Fruit fly (Drosophila melanogaster): ENCODE measurements around the gene Diedel.

The Diedel gene

dm6 chr3R:29493242-29493944 is at the start of gene Diedel, which contains the start of gene CG2310:
Gene Diedel, plus strand, starts transcription at chr3R:29493852.
Gene CG2310, minus strand, starts transcription at chr3R:29493518.
- TF ChIP-seq noc (tag; optimal IDR thresholded peaks at IDR 0.05), result no peak

- TF ChIP-seq noc (tag; optimal IDR thresholded peaks at IDR 0.05), result no peak
Measured at dm6 chr3R:29450333-29450732, 43.3 kb upstream of the Diedel start.

dm6 chr3R:29457215-29457614 is 36.4 kb upstream of the Diedel start:
- no peak for TF ChIP-seq noc (tag; optimal IDR thresholded peaks at IDR 0.05)

- no peak for TF ChIP-seq noc (tag; optimal IDR thresholded peaks at IDR 0.05)
Measured at dm6 chr3R:29457779-29458382, 35.8 kb upstream of the Diedel start.

dm6 chr3R:29458689-29459136 is 34.9 kb upstream of the Diedel start:
- no peak for TF ChIP-seq noc (tag; optimal IDR thresholded peaks at IDR 0.05)

dm6 chr3R:29460225-29460927 is 33.3 kb upstream of the Diedel start:
- TF ChIP-seq noc (tag; optimal IDR thresholded peaks at IDR 0.05), result no peak

dm6 chr3R:29461069-29461468 is 32.6 kb upstream of the Diedel start:
- no peak for TF ChIP-seq noc (tag; optimal IDR thresholded peaks at IDR 0.05)

- no peak for TF ChIP-seq noc (tag; optimal IDR thresholded peaks at IDR 0.05)
Measured at dm6 chr3R:29461846-29462245, 31.8 kb upstream of the Diedel start.

- no peak for TF ChIP-seq noc (tag; optimal IDR thresholded peaks at IDR 0.05)
Measured at dm6 chr3R:29466759-29467158, 26.9 kb upstream of the Diedel start.

dm6 chr3R:29470122-29470521 is 23.5 kb upstream of the Diedel start:
- no peak for TF ChIP-seq noc (tag; optimal IDR thresholded peaks at IDR 0.05)

- TF ChIP-seq noc (tag; optimal IDR thresholded peaks at IDR 0.05), result peak; percentile 63
Measured at dm6 chr3R:29478952-29479538, 14.6 kb upstream of the Diedel start.

dm6 chr3R:29479922-29480321 is 13.7 kb upstream of the Diedel start:
- no peak for TF ChIP-seq noc (tag; optimal IDR thresholded peaks at IDR 0.05)

- TF ChIP-seq noc (tag; optimal IDR thresholded peaks at IDR 0.05), result no peak
Measured at dm6 chr3R:29489209-29489608, 4.4 kb upstream of the Diedel start, which contains the start of the genes CG2321 and CG2006. Gene CG2321, minus strand, starts transcription at chr3R:29489265. Gene CG2006, plus strand, starts transcription at chr3R:29489468.

dm6 chr3R:29490912-29491311 is 2.7 kb upstream of the Diedel start, which contains the start of gene Spase12:
Gene Spase12, minus strand, starts transcription at chr3R:29491150.
- TF ChIP-seq noc (tag; optimal IDR thresholded peaks at IDR 0.05), result no peak

- no peak for TF ChIP-seq noc (tag; optimal IDR thresholded peaks at IDR 0.05)
Measured at dm6 chr3R:29494482-29494881, 830 bp downstream of the Diedel start, which contains the start of gene FipoQ. Gene FipoQ, plus strand, starts transcription at chr3R:29494782.

- TF ChIP-seq noc (tag; optimal IDR thresholded peaks at IDR 0.05), result no peak
Measured at dm6 chr3R:29495815-29496214, 2.2 kb downstream of the Diedel start.
